Fruit fly (Drosophila melanogaster) whole organism, pupa: Measurements from ENCODE around the gene Sh3beta.

Experiments
- CG14655 ChIP-seq: fragments of 200-800 bp; sonication (Bioruptor generic); optimal IDR thresholded peaks from 3 replicates; lab custom pipeline; 2017; ENCODE audit warnings: mild to moderate bottlenecking, missing biosample characterization, missing genetic modification reagents, missing genetic modification characterization
- CG17806 ChIP-seq: fragments of 200-800 bp; sonication (Bioruptor generic); optimal IDR thresholded peaks from 2 replicates; lab custom pipeline; 2018; ENCODE audit warnings: missing biosample characterization, mild to moderate bottlenecking, missing genetic modification characterization, moderate library complexity
- CG32121 ChIP-seq: fragments of 200-800 bp; sonication (Bioruptor generic); IDR thresholded peaks from 2 replicates; pipeline ENCODE4 v1.3.6; 2022; ENCODE audit warnings: missing biosample characterization, missing genetic modification characterization
- CG4496 ChIP-seq: fragments of 200-800 bp; sonication (Bioruptor generic); IDR thresholded peaks from 3 replicates; pipeline ENCODE4 v1.3.6; 2022; ENCODE audit warnings: missing biosample characterization, missing genetic modification characterization
- CG8159 ChIP-seq: fragments of 200-800 bp; sonication (Bioruptor generic); optimal IDR thresholded peaks from 3 replicates; lab custom pipeline; 2018; ENCODE audit warnings: missing biosample characterization, mild to moderate bottlenecking, missing genetic modification characterization, moderate library complexity
- CG8301 ChIP-seq: fragments of 200-800 bp; sonication (Bioruptor generic); optimal IDR thresholded peaks from 2 replicates; lab custom pipeline; 2018; ENCODE audit warnings: missing biosample characterization, mild to moderate bottlenecking, missing genetic modification characterization
- CG9948 ChIP-seq: fragments of 200-800 bp; sonication (Bioruptor generic); optimal IDR thresholded peaks from 2 replicates; lab custom pipeline; 2018; ENCODE audit warnings: missing biosample characterization, mild to moderate bottlenecking, missing genetic modification characterization, moderate library complexity
- D1 ChIP-seq: fragments of 200-800 bp; sonication (Bioruptor generic); optimal IDR thresholded peaks from 2 replicates; lab custom pipeline; 2018; ENCODE audit warnings: missing biosample characterization, mild to moderate bottlenecking, missing genetic modification characterization, moderate library complexity
- EcR ChIP-seq: fragments of 200-800 bp; sonication (Bioruptor generic); optimal IDR thresholded peaks from 3 replicates; lab custom pipeline; 2019; ENCODE audit warnings: missing biosample characterization, missing genetic modification characterization, mild to moderate bottlenecking, moderate library complexity, missing genetic modification reagents
- Pif1B ChIP-seq: fragments of 200-800 bp; sonication (Bioruptor generic); optimal IDR thresholded peaks from 3 replicates; lab custom pipeline; 2016; ENCODE audit warnings: missing biosample characterization, missing genetic modification characterization
- Snoo ChIP-seq: fragments of 200-800 bp; sonication (Bioruptor generic); optimal IDR thresholded peaks from 3 replicates; lab custom pipeline; 2017; ENCODE audit warnings: missing biosample characterization, mild to moderate bottlenecking, missing genetic modification characterization, inconsistent platforms

dm6 chr3L:7356386-7357117 lies 12.5 kb downstream of the Sh3beta start, which contains the start of gene CTCF:
- TF ChIP-seq CG32121 (GFP tag; lab: Robert Waterston, UW) = no peak
- TF ChIP-seq CG4496 (GFP tag; lab: Robert Waterston, UW) = no peak
- TF ChIP-seq EcR (GFP tag; lab: Kevin White, UChicago) = no peak
- no peak for TF ChIP-seq Snoo (tag; lab: Kevin White, UChicago)
- no peak for TF ChIP-seq Pif1B (GFP tag; lab: Kevin White, UChicago)
- no peak for TF ChIP-seq CG14655
- TF ChIP-seq CG8301 = no peak
- TF ChIP-seq CG8159 (tag; lab: Kevin White, UChicago) = no peak
- TF ChIP-seq D1 (tag; lab: Kevin White, UChicago) = no peak
- TF ChIP-seq CG9948 (tag; lab: Kevin White, UChicago) = peak; percentile 12
- no peak for TF ChIP-seq CG17806 (tag; lab: Kevin White, UChicago)
